Fruit fly (Drosophila melanogaster): ENCODE results near the gene CG14346.

The CG14346 gene

DNA sequence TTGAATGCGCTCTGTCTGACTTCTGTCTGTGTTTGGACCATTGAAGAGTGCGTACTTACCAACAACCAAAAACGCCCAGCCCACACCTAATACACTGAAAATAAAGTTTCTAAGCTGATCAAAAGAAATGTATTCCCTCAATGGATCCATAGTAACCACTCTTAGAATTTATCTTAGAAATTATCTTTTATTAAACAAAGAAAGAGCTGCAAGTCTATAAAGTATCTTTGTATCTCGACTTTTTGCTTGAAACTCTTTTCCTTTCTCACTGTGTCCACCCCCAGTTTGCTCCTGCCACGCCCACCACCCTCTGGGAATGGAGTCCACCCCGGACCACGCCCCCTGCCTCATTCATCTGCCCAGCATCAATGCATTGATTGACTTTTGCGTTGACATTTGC is 9.8 kb downstream of the CG14346 start (continued):
- no peak for TF ChIP-seq CG3838 (GFP tag; optimal IDR thresholded peaks at IDR 0.05)
- TF ChIP-seq Blimp-1 (GFP tag; optimal IDR thresholded peaks at IDR 0.05), result peak; percentile 21
- no peak for TF ChIP-seq E2f1 (GFP tag; IDR thresholded peaks at IDR 0.05)
- TF ChIP-seq wor (GFP tag; IDR thresholded peaks at IDR 0.05), result no peak
- TF ChIP-seq Dad (GFP tag; optimal IDR thresholded peaks at IDR 0.05), result no peak
- peak; percentile 28 for TF ChIP-seq CG18599 (GFP tag; optimal IDR thresholded peaks at IDR 0.05)
- TF ChIP-seq crol (GFP tag; IDR thresholded peaks at IDR 0.05), result no peak
- TF ChIP-seq hbn (GFP tag; IDR thresholded peaks at IDR 0.05; ENCODE audit: partially characterized antibody), result no peak
- no peak for TF ChIP-seq Antp (GFP tag; optimal IDR thresholded peaks at IDR 0.05)
- no peak for TF ChIP-seq kay (GFP tag; optimal IDR thresholded peaks at IDR 0.05)
- no peak for TF ChIP-seq CG16815 (GFP tag; optimal IDR thresholded peaks at IDR 0.05)
- 0 out of 2 replicates have a peak, but pooled peaks have one; percentile 6 for TF ChIP-seq Xrp1 (GFP tag; IDR thresholded peaks at IDR 0.05)
- TF ChIP-seq CG10565 (GFP tag; optimal IDR thresholded peaks at IDR 0.05), result no peak
- TF ChIP-seq CG13775 (GFP tag; optimal IDR thresholded peaks at IDR 0.05), result no peak
- TF ChIP-seq Sox102F (GFP tag; optimal IDR thresholded peaks at IDR 0.05), result peak; percentile 27
- no peak for TF ChIP-seq oc (tag; optimal IDR thresholded peaks at IDR 0.05)
- TF ChIP-seq CG13424 (tag; optimal IDR thresholded peaks at IDR 0.05), result no peak
- TF ChIP-seq CG34422 (GFP tag; IDR thresholded peaks at IDR 0.05), result no peak
- TF ChIP-seq CG9876 (GFP tag; optimal IDR thresholded peaks at IDR 0.05), result no peak
- no peak for TF ChIP-seq CG10147 (GFP tag; optimal IDR thresholded peaks at IDR 0.05)
- no peak for TF ChIP-seq sima (GFP tag; optimal IDR thresholded peaks at IDR 0.05)

DNA sequence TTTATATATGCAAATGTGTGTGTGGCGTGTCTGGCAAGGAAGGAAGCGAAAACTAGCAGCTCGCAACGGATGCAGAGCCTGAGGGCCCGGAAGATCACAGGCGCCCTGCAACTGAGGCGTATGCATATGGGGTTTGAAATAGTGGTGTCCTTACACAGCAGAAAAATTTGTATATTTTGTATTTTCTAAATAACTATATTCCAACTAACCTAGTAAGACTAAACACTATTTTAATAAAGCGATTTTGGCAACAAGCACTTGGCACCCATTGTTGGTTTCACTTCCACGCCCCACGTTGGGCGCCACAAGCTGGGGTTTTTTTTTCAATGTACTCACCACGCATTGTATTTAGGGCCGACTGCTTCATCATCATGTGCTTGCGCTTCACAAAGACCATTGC is 18.7 kb downstream of the CG14346 start:
- no peak for TF ChIP-seq CG11723 (GFP tag; optimal IDR thresholded peaks at IDR 0.05)
- peak; percentile 74 for TF ChIP-seq Ets65A (GFP tag)
- TF ChIP-seq CG17361 (GFP tag; IDR thresholded peaks at IDR 0.05), result peak; percentile 47; the same call in 1 of the 3 replicates
- TF ChIP-seq Ssrp (tag; optimal IDR thresholded peaks at IDR 0.05), result peak; percentile 6

- TF ChIP-seq Drgx (GFP tag; IDR thresholded peaks at IDR 0.05), result 0 out of 2 replicates have a peak, but pooled peaks have one; percentile 29
- peak; percentile 33 for TF ChIP-seq zf30C (GFP tag; optimal IDR thresholded peaks at IDR 0.05)
- peak in 1 of 2 experiments; percentile 27 for TF ChIP-seq bsh (GFP tag; optimal IDR thresholded peaks at IDR 0.05)
- TF ChIP-seq CG17361 (GFP tag; IDR thresholded peaks at IDR 0.05), result 0 out of 3 replicates have a peak, but pooled peaks have one; percentile 9
- peak; percentile 53 for TF ChIP-seq Ets65A (GFP tag)
- no peak for TF ChIP-seq Bdp1 (GFP tag; optimal IDR thresholded peaks at IDR 0.05)
- TF ChIP-seq her (GFP tag; optimal IDR thresholded peaks at IDR 0.05), result no peak
- TF ChIP-seq nerfin-1 (tag; optimal IDR thresholded peaks at IDR 0.05), result peak; percentile 27
Observed at dm6 chr2L:1387811-1388210, 20.0 kb downstream of the CG14346 start.

dm6 chr2L:1390271-1390670 is 22.5 kb downstream of the CG14346 start:
- TF ChIP-seq org-1 (GFP tag; optimal IDR thresholded peaks at IDR 0.05) (no peak), CG10462 (GFP tag; optimal IDR thresholded peaks at IDR 0.05) (no peak), Nf-YC (tag; optimal IDR thresholded peaks at IDR 0.05) (no peak), Sox102F (GFP tag; optimal IDR thresholded peaks at IDR 0.05) (no peak), CG14014 (GFP tag; IDR thresholded peaks at IDR 0.05) (no peak), sr (GFP tag; IDR thresholded peaks at IDR 0.05) (no peak), nerfin-1 (tag; optimal IDR thresholded peaks at IDR 0.05) (peak; percentile 96), CG34422 (GFP tag; IDR thresholded peaks at IDR 0.05) (no peak), Hr3 (GFP tag; optimal IDR thresholded peaks at IDR 0.05) (no peak), CG4328 (GFP tag; optimal IDR thresholded peaks at IDR 0.05) (no peak), cato (GFP tag; optimal IDR thresholded peaks at IDR 0.05; ENCODE audit: borderline replicate concordance) (no peak), CG12659 (GFP tag; optimal IDR thresholded peaks at IDR 0.05) (no peak), pros (GFP tag; optimal IDR thresholded peaks at IDR 0.05) (peak; percentile 80), CG33557 (GFP tag; optimal IDR thresholded peaks at IDR 0.05) (no peak), sd (tag; optimal IDR thresholded peaks at IDR 0.05) (peak; percentile 9), Awh (GFP tag; IDR thresholded peaks at IDR 0.05) (no peak), gsb-n (tag; optimal IDR thresholded peaks at IDR 0.05) (peak; percentile 26), CG8765 (GFP tag; IDR thresholded peaks at IDR 0.05) (no peak), Hand (GFP tag; optimal IDR thresholded peaks at IDR 0.05) (no peak)

Measured in whole organism, embryonic.